Worm (Caenorhabditis elegans): ENCODE data around the gene mdt-27.

DNA sequence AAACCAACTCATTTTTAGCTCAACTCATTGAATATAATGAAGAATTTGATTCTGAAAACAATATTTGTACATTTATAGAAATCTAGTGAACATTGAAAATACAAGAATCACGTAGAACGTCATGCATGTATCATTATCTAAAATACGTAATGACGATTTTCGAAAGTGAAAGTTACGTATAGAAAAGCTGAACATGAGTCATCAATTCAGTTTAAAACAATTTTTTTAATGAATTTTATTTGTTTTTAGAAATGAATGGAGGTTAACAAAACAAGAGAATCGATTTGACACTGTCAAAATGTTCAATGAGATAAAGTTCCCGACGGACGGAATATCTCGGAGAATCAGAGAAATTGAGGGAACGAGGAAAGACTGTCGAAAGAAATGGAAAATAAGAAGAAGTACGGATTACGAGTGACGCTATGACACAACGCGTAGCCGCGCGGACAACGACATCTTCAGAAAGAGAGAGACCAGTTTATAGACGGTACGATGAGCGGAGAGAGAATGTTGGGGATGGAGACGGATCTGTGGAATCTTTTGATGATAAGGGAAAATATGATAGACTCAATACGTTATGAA is 31.7 kb downstream of the mdt-27 start, which contains the start of gene ptr-1:
- TF ChIP-seq ama-1 (optimal IDR thresholded peaks at IDR 0.05) (no peak), tbx-11 (GFP tag; IDR thresholded peaks at IDR 0.05) (no peak), hmbx-1 (tag; optimal IDR thresholded peaks at IDR 0.05) (no peak), hmg-4 (GFP tag; optimal IDR thresholded peaks at IDR 0.05) (no peak), pes-1 (GFP tag; IDR thresholded peaks at IDR 0.05) (no peak)
